Fruit fly (Drosophila melanogaster): ENCODE measurements around the gene Kots.

Gene Kots

dm6 chr3R:14005152-14005551 lies 41.2 kb upstream of the Kots start (continued):
- TF ChIP-seq CG16779 (GFP tag; IDR thresholded peaks at IDR 0.05) (no peak), CG5953 (GFP tag; IDR thresholded peaks at IDR 0.05) (no peak), Nf-YA (GFP tag; IDR thresholded peaks at IDR 0.05) (no peak), ci (GFP tag; IDR thresholded peaks at IDR 0.05) (0 out of 3 replicates have a peak, but pooled peaks have one; percentile 55), Dip3 (GFP tag; optimal IDR thresholded peaks at IDR 0.05) (no peak), CG2116 (GFP tag; optimal IDR thresholded peaks at IDR 0.05) (no peak), CG10543 (GFP tag; optimal IDR thresholded peaks at IDR 0.05) (peak; percentile 44), hkb (optimal IDR thresholded peaks at IDR 0.05) (no peak), hkb (GFP tag; IDR thresholded peaks at IDR 0.05) (peak; percentile 41; the same call in 1 of the 2 replicates), H15 (GFP tag; IDR thresholded peaks at IDR 0.05) (no peak), CG2129 (GFP tag; IDR thresholded peaks at IDR 0.05; ENCODE audit: partially characterized antibody) (no peak), CG17802 (tag; optimal IDR thresholded peaks at IDR 0.05) (no peak), sd (tag; optimal IDR thresholded peaks at IDR 0.05) (peak; percentile 58), cwo (GFP tag; optimal IDR thresholded peaks at IDR 0.05) (peak; percentile 4), Ptx1 (GFP tag; IDR thresholded peaks at IDR 0.05) (no peak), maf-S (GFP tag; optimal IDR thresholded peaks at IDR 0.05) (no peak), CG6654 (GFP tag; optimal IDR thresholded peaks at IDR 0.05) (no peak), tup (GFP tag; optimal IDR thresholded peaks at IDR 0.05) (no peak), CG14965 (GFP tag; optimal IDR thresholded peaks at IDR 0.05; ENCODE audit: borderline replicate concordance) (no peak), sug (tag; optimal IDR thresholded peaks at IDR 0.05) (peak; percentile 4), so (GFP tag; IDR thresholded peaks at IDR 0.05) (peak; percentile 53; the same call in 1 of the 3 replicates), pzg (GFP tag; optimal IDR thresholded peaks at IDR 0.05) (no peak), CG2889 (GFP tag; IDR thresholded peaks at IDR 0.05) (no peak), fu2 (GFP tag; optimal IDR thresholded peaks at IDR 0.05) (no peak), Oli (tag; optimal IDR thresholded peaks at IDR 0.05) (no peak), CG17568 (GFP tag; optimal IDR thresholded peaks at IDR 0.05) (no peak), Hr78 (GFP tag; optimal IDR thresholded peaks at IDR 0.05) (no peak), knrl (GFP tag; IDR thresholded peaks at IDR 0.05; ENCODE audit: partially characterized antibody) (no peak), phol (tag; optimal IDR thresholded peaks at IDR 0.05) (no peak), CG33557 (GFP tag; optimal IDR thresholded peaks at IDR 0.05) (no peak), CG14014 (GFP tag; IDR thresholded peaks at IDR 0.05) (no peak), D (optimal IDR thresholded peaks at IDR 0.05) (no peak), D (GFP tag; optimal IDR thresholded peaks at IDR 0.05) (no peak)

- TF ChIP-seq aop (GFP tag; IDR thresholded peaks at IDR 0.05) (no peak), Chrac-16 (GFP tag; optimal IDR thresholded peaks at IDR 0.05) (no peak), CG6272 (GFP tag; IDR thresholded peaks at IDR 0.05) (no peak), btn (GFP tag; optimal IDR thresholded peaks at IDR 0.05) (no peak), cwo (GFP tag; optimal IDR thresholded peaks at IDR 0.05) (peak; percentile 33), CG13894 (tag; optimal IDR thresholded peaks at IDR 0.05) (peak; percentile 95), maf-S (GFP tag; optimal IDR thresholded peaks at IDR 0.05) (no peak), nau (GFP tag; optimal IDR thresholded peaks at IDR 0.05) (no peak), Hr78 (GFP tag; optimal IDR thresholded peaks at IDR 0.05) (no peak), trh (GFP tag; optimal IDR thresholded peaks at IDR 0.05) (no peak), corto (GFP tag; optimal IDR thresholded peaks at IDR 0.05) (no peak), stc (GFP tag; IDR thresholded peaks at IDR 0.05) (no peak), gsb-n (tag; optimal IDR thresholded peaks at IDR 0.05) (no peak), CG9437 (GFP tag; optimal IDR thresholded peaks at IDR 0.05) (no peak), rib (GFP tag; IDR thresholded peaks at IDR 0.05) (peak; percentile 57; the same call in 1 of the 2 replicates), CG11456 (GFP tag; IDR thresholded peaks at IDR 0.05) (no peak), D19A (tag; optimal IDR thresholded peaks at IDR 0.05) (no peak), CG16813 (GFP tag; IDR thresholded peaks at IDR 0.05; ENCODE audit: partially characterized antibody) (no peak), mirr (GFP tag; optimal IDR thresholded peaks at IDR 0.05) (no peak), gcm2 (GFP tag; optimal IDR thresholded peaks at IDR 0.05) (no peak), CG15269 (tag; optimal IDR thresholded peaks at IDR 0.05) (no peak), twi (tag; optimal IDR thresholded peaks at IDR 0.05) (no peak), CG4854 (GFP tag; optimal IDR thresholded peaks at IDR 0.05) (no peak)
Observed at dm6 chr3R:14003845-14004244, 39.9 kb upstream of the Kots start.
